Worm (Caenorhabditis elegans): ENCODE measurements around the gene K02D10.1.

The K02D10.1 gene

ce11 chrIII:8773375-8773774 is 4.0 kb downstream of the K02D10.1 start:
- TF ChIP-seq aha-1 (tag) = peak; percentile 81
- peak in 1 of 2 experiments; percentile 91 for TF ChIP-seq unc-62 (GFP tag; optimal IDR thresholded peaks at IDR 0.05 in 1 of 2)
- no peak for TF ChIP-seq unc-62 (tag; optimal IDR thresholded peaks at IDR 0.05)
- TF ChIP-seq ceh-28 (tag; optimal IDR thresholded peaks at IDR 0.05) = no peak

- TF ChIP-seq attf-4 (tag; optimal IDR thresholded peaks at IDR 0.05) (no peak), nhr-48 (tag; optimal IDR thresholded peaks at IDR 0.05) (no peak), unc-39 (tag; optimal IDR thresholded peaks at IDR 0.05) (no peak), T26A8.4 (GFP tag; IDR thresholded peaks at IDR 0.05) (no peak)
These were observed 6.6 kb downstream of the K02D10.1 start, which contains the start of gene snap-29 for ce11 chrIII:8775953-8776352. Gene snap-29 (plus strand): TSS chrIII:8776253.

- TF ChIP-seq aha-1 (tag) = peak; percentile 66
- no peak for TF ChIP-seq set-16 (GFP tag; IDR thresholded peaks at IDR 0.05)
These were observed 10.6 kb downstream of the K02D10.1 start, which contains the start of gene K02D10.4 for ce11 chrIII:8779912-8780311. Gene K02D10.4 (minus strand): TSS chrIII:8780012.

- TF ChIP-seq F49E8.2 (tag; optimal IDR thresholded peaks at IDR 0.05; ENCODE audit: borderline replicate concordance) = no peak
- TF ChIP-seq lin-1 (GFP tag; IDR thresholded peaks at IDR 0.05) = no peak
- TF ChIP-seq lin-29 (GFP tag; IDR thresholded peaks at IDR 0.05) = no peak
- TF ChIP-seq dmd-9 (GFP tag; IDR thresholded peaks at IDR 0.05) = no peak
- TF ChIP-seq snpc-4 (tag; optimal IDR thresholded peaks at IDR 0.05) = no peak
- TF ChIP-seq unc-62 (GFP tag; optimal IDR thresholded peaks at IDR 0.05 in 1 of 2) = peak in 1 of 2 experiments; percentile 99
- no peak for TF ChIP-seq unc-62 (tag; optimal IDR thresholded peaks at IDR 0.05)
- peak; percentile 89 for TF ChIP-seq hlh-11 (tag; optimal IDR thresholded peaks at IDR 0.05)
- no peak for TF ChIP-seq daf-19 (GFP tag; conservative IDR thresholded peaks at IDR 0.05)
- TF ChIP-seq set-16 (GFP tag; IDR thresholded peaks at IDR 0.05) = no peak
- no peak for TF ChIP-seq spr-1 (tag; optimal IDR thresholded peaks at IDR 0.05)
- TF ChIP-seq zfp-2 (tag; optimal IDR thresholded peaks at IDR 0.05) = no peak
- TF ChIP-seq zag-1 (tag; optimal IDR thresholded peaks at IDR 0.05) = no peak
- TF ChIP-seq T20F7.1 (GFP tag; optimal IDR thresholded peaks at IDR 0.05) = no peak
- TF ChIP-seq hlh-30 (tag; optimal IDR thresholded peaks at IDR 0.05; ENCODE audit: insufficient read depth) = peak; percentile 84
- no peak for TF ChIP-seq fos-1 (tag; optimal IDR thresholded peaks at IDR 0.05)
- peak; percentile 33 for TF ChIP-seq dve-1 (tag; optimal IDR thresholded peaks at IDR 0.05; ENCODE audit: insufficient read depth)
- no peak for TF ChIP-seq Y48G9A.11 (GFP tag; IDR thresholded peaks at IDR 0.05)
- peak in 1 of 2 experiments; percentile 43 for TF ChIP-seq lsy-2 (tag; optimal IDR thresholded peaks at IDR 0.05)
- TF ChIP-seq mdl-1 (tag; optimal IDR thresholded peaks at IDR 0.05) = peak; percentile 49 to 89
- peak; percentile 18 for TF ChIP-seq aha-1 (tag)
- no peak for TF ChIP-seq F26F4.8 (GFP tag; conservative IDR thresholded peaks at IDR 0.05)
- TF ChIP-seq nhr-42 (GFP tag; IDR thresholded peaks at IDR 0.05) = no peak
- TF ChIP-seq daf-12 (tag; optimal IDR thresholded peaks at IDR 0.05) = no peak
- peak; percentile 48 for TF ChIP-seq nhr-11 (tag; optimal IDR thresholded peaks at IDR 0.05)
- TF ChIP-seq tag-97 (GFP tag; IDR thresholded peaks at IDR 0.05) = no peak
- no peak for TF ChIP-seq hif-1 (tag; optimal IDR thresholded peaks at IDR 0.05)
- TF ChIP-seq R02D3.7 (tag; optimal IDR thresholded peaks at IDR 0.05) = no peak
- TF ChIP-seq Y5F2A.4 (GFP tag; optimal IDR thresholded peaks at IDR 0.05) = no peak
- no peak for TF ChIP-seq ceh-62 (tag; optimal IDR thresholded peaks at IDR 0.05)
- 0 out of 2 replicates have a peak, but pooled peaks have one; percentile 8 for TF ChIP-seq ceh-20 (GFP tag; IDR thresholded peaks at IDR 0.05)
- no peak for TF ChIP-seq mdt-29 (GFP tag; IDR thresholded peaks at IDR 0.05)
- TF ChIP-seq mes-2 (tag; optimal IDR thresholded peaks at IDR 0.05; ENCODE audit: poor library complexity, severe bottlenecking) = peak; percentile 9
- TF ChIP-seq mep-1 (tag; optimal IDR thresholded peaks at IDR 0.05) = peak; percentile 50
- TF ChIP-seq lim-7 (GFP tag; IDR thresholded peaks at IDR 0.05) = no peak
- TF ChIP-seq fkh-10 (GFP tag; optimal IDR thresholded peaks at IDR 0.05) = no peak
- TF ChIP-seq ctbp-1 (GFP tag; IDR thresholded peaks at IDR 0.05) = no peak
- peak; percentile 81 for TF ChIP-seq nhr-28 (tag; optimal IDR thresholded peaks at IDR 0.05)
- TF ChIP-seq dpl-1 (GFP tag; optimal IDR thresholded peaks at IDR 0.05) = no peak
- peak; percentile 74 for TF ChIP-seq mxl-3 (GFP tag; optimal IDR thresholded peaks at IDR 0.05)
- no peak for TF ChIP-seq sdz-12 (GFP tag; optimal IDR thresholded peaks at IDR 0.05)
These were observed 11.1 kb downstream of the K02D10.1 start for ce11 chrIII:8780473-8780872.
